ENCODE assay signal across 6 worm cellular contexts in the genomic region with DNA sequence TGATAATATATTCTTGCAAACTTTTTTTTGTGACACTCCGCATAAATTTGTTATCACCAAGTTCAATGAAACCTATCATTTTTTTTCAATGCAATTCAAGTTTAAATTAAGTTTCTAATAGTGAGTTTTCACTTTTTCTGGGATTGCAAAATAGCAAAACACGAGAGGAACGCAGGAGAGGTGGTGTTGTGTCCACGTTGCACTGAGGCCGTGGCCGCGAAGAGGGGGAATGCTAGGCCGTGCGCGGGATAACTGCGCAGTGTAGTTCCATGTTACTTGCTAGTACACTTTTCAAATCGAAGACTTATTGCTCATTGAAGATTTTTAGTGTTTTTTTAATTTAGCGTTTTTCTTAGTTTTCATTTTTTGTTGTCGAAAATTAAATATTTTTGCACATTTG.
TF ChIP-seq lines count a peak whose summit lies in the region.

No protein-coding gene starts in this region.

TF ChIP-seq in whole organism, L1 larva, 84 proteins besides CTCF, POLR2A, EP300 and RAD21 (continues in another document):
- TF ChIP-seq ceh-63 (GFP tag; optimal IDR thresholded peaks at IDR 0.05; lab: Kevin White, UChicago) (no peak), unc-130 (tag; optimal IDR thresholded peaks at IDR 0.05; lab: Kevin White, UChicago) (no peak), blmp-1 (tag; optimal IDR thresholded peaks at IDR 0.05; lab: Kevin White, UChicago) (peak; percentile 62), nhr-19 (GFP tag; conservative IDR thresholded peaks at IDR 0.05; lab: Robert Waterston, UW) (no peak), alr-1 (tag; optimal IDR thresholded peaks at IDR 0.05; lab: Kevin White, UChicago; ENCODE audit: borderline replicate concordance) (no peak), vab-15 (tag; optimal IDR thresholded peaks at IDR 0.05; lab: Kevin White, UChicago) (no peak), pax-3 (tag; optimal IDR thresholded peaks at IDR 0.05; lab: Kevin White, UChicago) (no peak), lin-35 (GFP tag; optimal IDR thresholded peaks at IDR 0.05; lab: Kevin White, UChicago) (peak in 1 of 2 experiments; percentile 16), grh-1 (GFP tag; IDR thresholded peaks at IDR 0.05; lab: Robert Waterston, UW) (no peak), snpc-4 (tag; optimal IDR thresholded peaks at IDR 0.05; lab: Kevin White, UChicago) (no peak), tlp-1 (tag; optimal IDR thresholded peaks at IDR 0.05; lab: Kevin White, UChicago) (no peak), ztf-4 (tag; optimal IDR thresholded peaks at IDR 0.05; lab: Kevin White, UChicago) (no peak), lin-14 (GFP tag; optimal IDR thresholded peaks at IDR 0.05; lab: Kevin White, UChicago) (peak; percentile 54), Y116A8C.19 (tag; optimal IDR thresholded peaks at IDR 0.05; lab: Kevin White, UChicago; ENCODE audit: borderline replicate concordance) (no peak)

TF ChIP-seq in whole organism, L2 larva, 48 proteins besides CTCF, POLR2A, EP300 and RAD21:
- TF ChIP-seq dmd-4 (tag; optimal IDR thresholded peaks at IDR 0.05; lab: Kevin White, UChicago): no peak
- TF ChIP-seq R02D3.7 (tag; optimal IDR thresholded peaks at IDR 0.05; lab: Kevin White, UChicago): no peak
- TF ChIP-seq fos-1 (tag; optimal IDR thresholded peaks at IDR 0.05; lab: Kevin White, UChicago): peak; percentile 41
- TF ChIP-seq crh-2 (tag; optimal IDR thresholded peaks at IDR 0.05; lab: Kevin White, UChicago): peak; percentile 4
- TF ChIP-seq ama-1 (optimal IDR thresholded peaks at IDR 0.05; lab: Kevin White, UChicago): no peak

TF ChIP-seq in whole organism, L4 larva, 104 proteins besides CTCF, POLR2A, EP300 and RAD21 (continues in another document):
- TF ChIP-seq unc-62 (GFP tag; optimal IDR thresholded peaks at IDR 0.05 in 1 of 2; lab: Kevin White, UChicago): peak in 1 of 2 experiments; percentile 30
- no peak for TF ChIP-seq unc-62 (tag; optimal IDR thresholded peaks at IDR 0.05; lab: Kevin White, UChicago)
- peak in 1 of 2 experiments; percentile 1 for TF ChIP-seq hif-1 (tag; optimal IDR thresholded peaks at IDR 0.05; lab: Kevin White, UChicago)
- TF ChIP-seq mxl-3 (GFP tag; optimal IDR thresholded peaks at IDR 0.05; lab: Kevin White, UChicago): peak; percentile 71
- no peak for TF ChIP-seq ztf-7 (tag; optimal IDR thresholded peaks at IDR 0.05; lab: Kevin White, UChicago)
- no peak for TF ChIP-seq ceh-32 (tag; optimal IDR thresholded peaks at IDR 0.05; lab: Kevin White, UChicago; ENCODE audit: poor library complexity)
- TF ChIP-seq pqm-1 (tag; optimal IDR thresholded peaks at IDR 0.05; lab: Kevin White, UChicago): peak; percentile 15
- TF ChIP-seq hlh-11 (tag; optimal IDR thresholded peaks at IDR 0.05; lab: Kevin White, UChicago): no peak
- no peak for TF ChIP-seq lsy-2 (tag; optimal IDR thresholded peaks at IDR 0.05; lab: Kevin White, UChicago)
- TF ChIP-seq zag-1 (tag; optimal IDR thresholded peaks at IDR 0.05; lab: Kevin White, UChicago): no peak
- TF ChIP-seq zip-2 (tag; optimal IDR thresholded peaks at IDR 0.05; lab: Kevin White, UChicago): no peak
- TF ChIP-seq zip-11 (GFP tag; IDR thresholded peaks at IDR 0.05; lab: Robert Waterston, UW): no peak
- TF ChIP-seq hlh-30 (tag; optimal IDR thresholded peaks at IDR 0.05; lab: Kevin White, UChicago; ENCODE audit: insufficient read depth): peak; percentile 1
- TF ChIP-seq skn-1 (tag; optimal IDR thresholded peaks at IDR 0.05; lab: Kevin White, UChicago): no peak
- TF ChIP-seq nhr-102 (tag; optimal IDR thresholded peaks at IDR 0.05; lab: Kevin White, UChicago): no peak
- no peak for TF ChIP-seq fos-1 (tag; optimal IDR thresholded peaks at IDR 0.05; lab: Kevin White, UChicago)
- no peak for TF ChIP-seq daf-8 (GFP tag; IDR thresholded peaks at IDR 0.05; lab: Robert Waterston, UW)
- no peak for TF ChIP-seq mep-1 (tag; optimal IDR thresholded peaks at IDR 0.05; lab: Kevin White, UChicago)

TF ChIP-seq in whole organism, early embryonic, 17 proteins besides CTCF, POLR2A, EP300 and RAD21:
- TF ChIP-seq scrt-1 (GFP tag; IDR thresholded peaks at IDR 0.05; lab: Robert Waterston, UW) (no peak), ceh-36 (tag; optimal IDR thresholded peaks at IDR 0.05; lab: Kevin White, UChicago) (no peak), hnd-1 (tag; optimal IDR thresholded peaks at IDR 0.05; lab: Kevin White, UChicago) (no peak), hmbx-1 (tag; optimal IDR thresholded peaks at IDR 0.05; lab: Kevin White, UChicago) (no peak), ama-1 (optimal IDR thresholded peaks at IDR 0.05; lab: Kevin White, UChicago) (no peak), tbx-11 (GFP tag; IDR thresholded peaks at IDR 0.05; lab: Robert Waterston, UW) (0 out of 2 replicates have a peak, but pooled peaks have one; percentile 8), pes-1 (GFP tag; IDR thresholded peaks at IDR 0.05; lab: Robert Waterston, UW) (no peak), ets-7 (tag; optimal IDR thresholded peaks at IDR 0.05; lab: Kevin White, UChicago) (no peak), F13C5.2 (tag; optimal IDR thresholded peaks at IDR 0.05; lab: Kevin White, UChicago) (no peak), tbx-37 (GFP tag; conservative IDR thresholded peaks at IDR 0.05; lab: Robert Waterston, UW) (0 out of 2 replicates have a peak, but pooled peaks have one; percentile 23), tra-4 (tag; optimal IDR thresholded peaks at IDR 0.05; lab: Kevin White, UChicago) (no peak), flt-1 (GFP tag; IDR thresholded peaks at IDR 0.05; lab: Robert Waterston, UW) (no peak), sea-1 (GFP tag; conservative IDR thresholded peaks at IDR 0.05; lab: Robert Waterston, UW) (0 out of 2 replicates have a peak, but pooled peaks have one; percentile 16), hmg-4 (GFP tag; optimal IDR thresholded peaks at IDR 0.05; lab: Kevin White, UChicago) (no peak), B0310.2 (tag; optimal IDR thresholded peaks at IDR 0.05; lab: Kevin White, UChicago) (no peak), aly-1 (tag; optimal IDR thresholded peaks at IDR 0.05; lab: Kevin White, UChicago) (no peak), ceh-13 (GFP tag; optimal IDR thresholded peaks at IDR 0.05; lab: Kevin White, UChicago) (no peak)
TF ChIP-seq in whole organism, early embryonic: peak in this region for 3.

TF ChIP-seq in whole organism, late embryonic, 69 proteins besides CTCF, POLR2A, EP300 and RAD21 (continues in another document):
- TF ChIP-seq unc-3 (GFP tag; conservative IDR thresholded peaks at IDR 0.05; lab: Robert Waterston, UW): no peak
- no peak for TF ChIP-seq unc-3 (tag; optimal IDR thresholded peaks at IDR 0.05; lab: Kevin White, UChicago)
- no peak for TF ChIP-seq hlh-8 (tag; optimal IDR thresholded peaks at IDR 0.05; lab: Kevin White, UChicago)
- no peak for TF ChIP-seq hlh-30 (tag; optimal IDR thresholded peaks at IDR 0.05; lab: Kevin White, UChicago; ENCODE audit: insufficient read depth)
- TF ChIP-seq Y22D7AL.16 (tag; optimal IDR thresholded peaks at IDR 0.05; lab: Kevin White, UChicago): no peak
- TF ChIP-seq ceh-31 (tag; optimal IDR thresholded peaks at IDR 0.05; lab: Kevin White, UChicago): peak; percentile 57
- peak; percentile 58 for TF ChIP-seq tbx-2 (tag; optimal IDR thresholded peaks at IDR 0.05; lab: Kevin White, UChicago)
- peak; percentile 65 for TF ChIP-seq C08G9.2 (tag; optimal IDR thresholded peaks at IDR 0.05; lab: Kevin White, UChicago)
- no peak for TF ChIP-seq ceh-30 (tag; optimal IDR thresholded peaks at IDR 0.05; lab: Kevin White, UChicago)
- peak; percentile 44 for TF ChIP-seq tbx-7 (tag; optimal IDR thresholded peaks at IDR 0.05; lab: Kevin White, UChicago)
- TF ChIP-seq ref-2 (tag; optimal IDR thresholded peaks at IDR 0.05; lab: Kevin White, UChicago): peak; percentile 43
- no peak for TF ChIP-seq eyg-1 (tag; optimal IDR thresholded peaks at IDR 0.05; lab: Kevin White, UChicago)
- no peak for TF ChIP-seq hlh-6 (tag; optimal IDR thresholded peaks at IDR 0.05; lab: Kevin White, UChicago)
- TF ChIP-seq elt-2 (tag; optimal IDR thresholded peaks at IDR 0.05; lab: Kevin White, UChicago): peak; percentile 21
- TF ChIP-seq unc-86 (tag; optimal IDR thresholded peaks at IDR 0.05; lab: Kevin White, UChicago): no peak
- no peak for TF ChIP-seq ceh-34 (tag; optimal IDR thresholded peaks at IDR 0.05; lab: Kevin White, UChicago)
- TF ChIP-seq pros-1 (tag; optimal IDR thresholded peaks at IDR 0.05; lab: Kevin White, UChicago): no peak
- no peak for TF ChIP-seq unc-55 (GFP tag; optimal IDR thresholded peaks at IDR 0.05; lab: Kevin White, UChicago)
- no peak for TF ChIP-seq ama-1 (optimal IDR thresholded peaks at IDR 0.05; lab: Kevin White, UChicago)
- peak; percentile 26 for TF ChIP-seq ceh-2 (tag; optimal IDR thresholded peaks at IDR 0.05; lab: Kevin White, UChicago)

TF ChIP-seq in whole organism, midembryonic, 9 proteins besides CTCF, POLR2A, EP300 and RAD21:
- TF ChIP-seq flt-1 (GFP tag; IDR thresholded peaks at IDR 0.05; lab: Robert Waterston, UW): 0 out of 2 replicates have a peak, but pooled peaks have one; percentile 29
- TF ChIP-seq klf-2 (GFP tag; conservative IDR thresholded peaks at IDR 0.05; lab: Robert Waterston, UW): no peak
